Worm (Caenorhabditis elegans) whole organism, mixed stage, embryonic: ENCODE results near the gene aman-1.

ENCODE experiments used
- ceh-43 ChIP-seq: fragments of 200-800 bp; sonication (Bioruptor generic); optimal IDR thresholded peaks from 2 replicates; lab custom pipeline; 2018; ENCODE audit warnings: mild to moderate bottlenecking, missing genetic modification characterization, moderate library complexity, missing compliant biosample characterization
- ces-1 ChIP-seq: fragments of 150-350 bp; optimal IDR thresholded peaks from 2 replicates; lab custom pipeline; 2014; ENCODE audit warnings: missing biosample characterization, missing genetic modification reagents, missing genetic modification characterization
- lsy-2 ChIP-seq: fragments of 150-350 bp; optimal IDR thresholded peaks from 2 replicates; lab custom pipeline; 2014; ENCODE audit warnings: missing biosample characterization, missing genetic modification characterization
- nhr-12 ChIP-seq: fragments of 150-350 bp; optimal IDR thresholded peaks from 2 replicates; lab custom pipeline; 2014; ENCODE audit warnings: missing biosample characterization, missing genetic modification characterization
- tbx-8 ChIP-seq: fragments of 200-800 bp; sonication (Bioruptor generic); optimal IDR thresholded peaks from 2 replicates; lab custom pipeline; 2018; ENCODE audit warnings: mild to moderate bottlenecking, missing genetic modification characterization, moderate library complexity, missing compliant biosample characterization
- unc-62 ChIP-seq: fragments of 150-350 bp; optimal IDR thresholded peaks from 2 replicates; lab custom pipeline; 2014; ENCODE audit warnings: missing biosample characterization, missing genetic modification reagents, missing genetic modification characterization
- zip-8 ChIP-seq: fragments of 150-350 bp; optimal IDR thresholded peaks from 2 replicates; lab custom pipeline; 2014; ENCODE audit warnings: missing biosample characterization, missing genetic modification characterization

ce11 chrX:4699411-4700050 is 33.4 kb upstream of the aman-1 start, which contains the start of gene hyl-2:
- no peak for TF ChIP-seq tbx-8 (GFP tag; lab: Kevin White, UChicago)
- no peak for TF ChIP-seq nhr-12
- TF ChIP-seq ces-1 (GFP tag; lab: Kevin White, UChicago), result no peak
- TF ChIP-seq zip-8 (tag; lab: Kevin White, UChicago), result no peak
- no peak for TF ChIP-seq ceh-43 (GFP tag; lab: Kevin White, UChicago)
- no peak for TF ChIP-seq lsy-2 (tag; lab: Kevin White, UChicago)
- TF ChIP-seq unc-62 (GFP tag; lab: Kevin White, UChicago), result no peak
